Worm (Caenorhabditis elegans) whole organism, L1 larva: ENCODE data around the gene B0563.10.

Experiments
- Y116A8C.19 ChIP-seq: sonication (generic microtip); optimal IDR thresholded peaks from 2 replicates; lab custom pipeline; 2016; ENCODE audit warnings: missing compliant biosample characterization, missing genetic modification characterization, borderline replicate concordance
- ceh-82 ChIP-seq, 3 experiments: fragments of 150-350 bp in 1 of 3; sonication (generic microtip) in 2 of 3; optimal IDR thresholded peaks; 2 replicates each; lab custom pipeline; 2014 to 2017; ENCODE audit warnings: missing biosample characterization in 3 of 3, missing genetic modification characterization in 3 of 3
- ceh-90 ChIP-seq: sonication (generic microtip); optimal IDR thresholded peaks from 2 replicates; lab custom pipeline; 2016; ENCODE audit warnings: missing genetic modification characterization, missing compliant biosample characterization
- dpl-1 ChIP-seq, 3 experiments: fragments of 150-350 bp in 2 of 3; sonication (generic microtip) in 1 of 3; optimal IDR thresholded peaks; 2 replicates each; lab custom pipeline; 2014 to 2017; ENCODE audit warnings: missing biosample characterization in 3 of 3, missing genetic modification characterization in 3 of 3, missing genetic modification reagents in 3 of 3
- elt-3 ChIP-seq, 6 experiments: fragments of 150-350 bp in 1 of 6; sonication (generic microtip); optimal IDR thresholded peaks; 2 replicates each; lab custom pipeline; 2017 to 2018; ENCODE audit warnings: missing biosample characterization in 6 of 6, missing genetic modification characterization in 6 of 6, inconsistent platforms in 1 of 6
- lin-39 ChIP-seq: fragments of 150-350 bp; optimal IDR thresholded peaks from 2 replicates; lab custom pipeline; 2014; ENCODE audit warnings: missing biosample characterization, missing genetic modification reagents, missing genetic modification characterization
- lsy-2 ChIP-seq, 2 experiments: fragments of 150-350 bp; optimal IDR thresholded peaks; 2 replicates each; lab custom pipeline; 2014; ENCODE audit warnings: missing biosample characterization in 2 of 2, missing genetic modification characterization in 2 of 2
- nhr-12 ChIP-seq: sonication (generic microtip); optimal IDR thresholded peaks from 2 replicates; lab custom pipeline; 2017; ENCODE audit warnings: missing biosample characterization, missing genetic modification characterization
- nhr-85 ChIP-seq: sonication (generic microtip); peaks from one replicate; lab custom pipeline; 2016; ENCODE audit warnings: missing genetic modification characterization, inconsistent platforms, missing compliant biosample characterization
- tlp-1 ChIP-seq: fragments of 150-350 bp; optimal IDR thresholded peaks from 2 replicates; lab custom pipeline; 2014; ENCODE audit warnings: missing biosample characterization, missing genetic modification characterization

- TF ChIP-seq ceh-82 (tag; optimal IDR thresholded peaks at IDR 0.05; lab: Kevin White, UChicago) (no peak), tlp-1 (tag; lab: Kevin White, UChicago) (no peak), elt-3 (tag; optimal IDR thresholded peaks at IDR 0.05; lab: Kevin White, UChicago) (peak in 4 of 6 experiments; percentile 15 to 87 (median 42)), nhr-12 (tag; lab: Kevin White, UChicago) (no peak), ceh-90 (tag; lab: Kevin White, UChicago) (no peak), lsy-2 (tag; optimal IDR thresholded peaks at IDR 0.05; lab: Kevin White, UChicago) (peak in 1 of 2 experiments; percentile 47), lin-39 (no peak), Y116A8C.19 (no peak), dpl-1 (GFP tag; optimal IDR thresholded peaks at IDR 0.05; lab: Kevin White, UChicago) (peak in 1 of 3 experiments; percentile 6), nhr-85 (tag; lab: Kevin White, UChicago) (peak; percentile 91)
These were observed 46.9 kb upstream of the B0563.10 start, which contains the start of gene C35B8.3 for ce11 chrX:9213873-9214341.
